Worm (Caenorhabditis elegans) whole organism, early embryonic: ENCODE measurements around the gene ent-1.

Experiments used
- F13C5.2 ChIP-seq: sonication (generic microtip); optimal IDR thresholded peaks from 2 replicates; lab custom pipeline; 2017; ENCODE audit warnings: mild to moderate bottlenecking, missing genetic modification characterization, inconsistent platforms, missing compliant biosample characterization
- aly-1 ChIP-seq: sonication (generic microtip); optimal IDR thresholded peaks from 2 replicates; lab custom pipeline; 2016; ENCODE audit warnings: missing genetic modification characterization, missing compliant biosample characterization
- ceh-13 ChIP-seq: fragments of 200-800 bp; sonication (Bioruptor generic); optimal IDR thresholded peaks from 2 replicates; lab custom pipeline; 2018; ENCODE audit warnings: mild to moderate bottlenecking, missing genetic modification characterization, missing compliant biosample characterization
- ceh-36 ChIP-seq: sonication (generic microtip); optimal IDR thresholded peaks from 2 replicates; lab custom pipeline; 2016; ENCODE audit warnings: missing genetic modification characterization, inconsistent platforms, missing compliant biosample characterization
- ets-7 ChIP-seq: sonication (generic microtip); optimal IDR thresholded peaks from 2 replicates; lab custom pipeline; 2016; ENCODE audit warnings: missing genotype, missing genetic modification characterization, missing compliant biosample characterization
- flt-1 ChIP-seq: fragments of 200-800 bp; sonication (Bioruptor generic); IDR thresholded peaks from 2 replicates; pipeline ENCODE4 v1.3.6; 2022; ENCODE audit warnings: missing genetic modification characterization, missing compliant biosample characterization
- pes-1 ChIP-seq: fragments of 200-800 bp; sonication (Bioruptor generic); IDR thresholded peaks from 2 replicates; pipeline ENCODE4 v1.3.6; 2022; ENCODE audit warnings: missing genetic modification reagents, missing genetic modification characterization, missing compliant biosample characterization
- scrt-1 ChIP-seq: fragments of 200-800 bp; sonication (Bioruptor generic); IDR thresholded peaks from 2 replicates; pipeline ENCODE4 v1.3.6; 2022; ENCODE audit warnings: missing genetic modification characterization, missing compliant biosample characterization
- sea-1 ChIP-seq: fragments of 200-800 bp; sonication (Bioruptor generic); conservative IDR thresholded peaks from 2 replicates; pipeline ENCODE4 v1.3.6; 2022; ENCODE audit warnings: missing genetic modification characterization, missing compliant biosample characterization
- tbx-37 ChIP-seq: fragments of 200-800 bp; sonication (Bioruptor generic); conservative IDR thresholded peaks from 2 replicates; pipeline ENCODE4 v1.3.6; 2022; ENCODE audit warnings: missing genetic modification reagents, missing genetic modification characterization, missing compliant biosample characterization
- tra-4 ChIP-seq: sonication (generic microtip); optimal IDR thresholded peaks from 2 replicates; lab custom pipeline; 2017; ENCODE audit warnings: missing genetic modification characterization, missing compliant biosample characterization

The ent-1 gene

ce11 chrIV:11622336-11622735 lies 32.9 kb downstream of the ent-1 start:
- no peak for TF ChIP-seq scrt-1 (GFP tag; lab: Robert Waterston, UW)
- TF ChIP-seq ceh-13: no peak

ce11 chrIV:11620909-11621308 lies 34.4 kb downstream of the ent-1 start, which contains the start of gene dsl-5:
TSS of gene dsl-5 (minus strand) at chrIV:11621009.
- TF ChIP-seq tbx-37 (no peak), ets-7 (tag; lab: Kevin White, UChicago) (no peak), ceh-13 (no peak)

ce11 chrIV:11604909-11605308 lies 50.4 kb downstream of the ent-1 start, which contains the start of the genes ragc-1 and Y24F12A.1:
TSS of gene ragc-1 (minus strand) at chrIV:11604933.
TSS of gene Y24F12A.1 (plus strand) at chrIV:11605254.
- TF ChIP-seq ceh-36 (tag; lab: Kevin White, UChicago): peak; percentile 62
- 0 out of 2 replicates have a peak, but pooled peaks have one; percentile 57 for TF ChIP-seq sea-1 (GFP tag; lab: Robert Waterston, UW)
- peak; percentile 33; the same call in 1 of the 2 replicates for TF ChIP-seq flt-1
- TF ChIP-seq F13C5.2 (tag; lab: Kevin White, UChicago): peak; percentile 16
- TF ChIP-seq tbx-37: 0 out of 2 replicates have a peak, but pooled peaks have one; percentile 29
- TF ChIP-seq pes-1 (GFP tag; lab: Robert Waterston, UW): peak; percentile 74
- 0 out of 2 replicates have a peak, but pooled peaks have one; percentile 37 for TF ChIP-seq scrt-1 (GFP tag; lab: Robert Waterston, UW)
- no peak for TF ChIP-seq aly-1
- no peak for TF ChIP-seq tra-4 (tag; lab: Kevin White, UChicago)
